Fruit fly (Drosophila melanogaster) whole organism, embryonic: ENCODE measurements around the gene Cyp4ac1.

Experiments
- Abd-B ChIP-seq: fragments of 200-800 bp; sonication (Bioruptor generic); optimal IDR thresholded peaks from 2 replicates; lab custom pipeline; 2018; ENCODE audit warnings: missing biosample characterization, mild to moderate bottlenecking, missing genetic modification characterization, moderate library complexity
- Antp ChIP-seq: fragments of 200-800 bp; sonication (Bioruptor generic); optimal IDR thresholded peaks from 3 replicates; lab custom pipeline; 2016; ENCODE audit warnings: missing biosample characterization, missing genetic modification characterization
- Asciz ChIP-seq: fragments of 200-800 bp; sonication (Bioruptor generic); optimal IDR thresholded peaks from 2 replicates; lab custom pipeline; 2017; ENCODE audit warnings: missing biosample characterization, mild to moderate bottlenecking, missing genetic modification characterization, missing genetic modification reagents
- B-H1 ChIP-seq: fragments of 200-800 bp; sonication (Bioruptor generic); IDR thresholded peaks from 3 replicates; pipeline ENCODE4 v1.3.6; 2022; ENCODE audit warnings: missing biosample characterization, missing genetic modification characterization
- Bdp1 ChIP-seq: fragments of 200-800 bp; sonication (Bioruptor generic); optimal IDR thresholded peaks from 3 replicates; lab custom pipeline; 2016; ENCODE audit warnings: missing biosample characterization, missing genetic modification characterization
- Blimp-1 ChIP-seq: fragments of 200-800 bp; sonication (Bioruptor generic); optimal IDR thresholded peaks from 3 replicates; lab custom pipeline; 2018; ENCODE audit warnings: missing biosample characterization, missing genetic modification characterization, mild to moderate bottlenecking, moderate library complexity, missing genetic modification reagents
- C15 ChIP-seq: fragments of 200-800 bp; sonication (Bioruptor generic); IDR thresholded peaks from 3 replicates; pipeline ENCODE4 v1.3.6; 2022; ENCODE audit warnings: missing biosample characterization, missing genetic modification characterization
- CG10979 ChIP-seq: fragments of 200-800 bp; sonication (Bioruptor generic); optimal IDR thresholded peaks from 2 replicates; lab custom pipeline; 2018; ENCODE audit warnings: missing biosample characterization, mild to moderate bottlenecking, missing genetic modification characterization, moderate library complexity
- CG12219 ChIP-seq: fragments of 200-800 bp; sonication (Bioruptor generic); optimal IDR thresholded peaks from 3 replicates; lab custom pipeline; 2018; ENCODE audit warnings: missing biosample characterization, mild to moderate bottlenecking, missing genetic modification characterization
- CG1233 ChIP-seq: fragments of 200-800 bp; sonication (Bioruptor generic); optimal IDR thresholded peaks from 4 replicates; lab custom pipeline; 2018; ENCODE audit warnings: missing biosample characterization, mild to moderate bottlenecking, missing genetic modification characterization
- CG12744 ChIP-seq: fragments of 200-800 bp; sonication (Bioruptor generic); optimal IDR thresholded peaks from 2 replicates; lab custom pipeline; 2016; ENCODE audit warnings: missing biosample characterization, missing genetic modification characterization
- CG14667 ChIP-seq: fragments of 200-800 bp; sonication (Bioruptor generic); IDR thresholded peaks from 2 replicates; pipeline ENCODE4 v1.3.6; 2022; ENCODE audit warnings: missing biosample characterization, missing genetic modification characterization
- CG15269 ChIP-seq: fragments of 200-800 bp; sonication (Bioruptor generic); optimal IDR thresholded peaks from 2 replicates; lab custom pipeline; 2018; ENCODE audit warnings: missing biosample characterization, mild to moderate bottlenecking, missing genetic modification characterization, moderate library complexity
- CG17912 ChIP-seq: fragments of 200-800 bp; sonication (Bioruptor generic); optimal IDR thresholded peaks from 2 replicates; lab custom pipeline; 2018; ENCODE audit warnings: missing biosample characterization, mild to moderate bottlenecking, missing genetic modification characterization
- CG2875 ChIP-seq: fragments of 200-800 bp; sonication (Bioruptor generic); optimal IDR thresholded peaks from 2 replicates; lab custom pipeline; 2017; ENCODE audit warnings: missing biosample characterization, mild to moderate bottlenecking, missing genetic modification characterization, missing genetic modification reagents
- CG30431 ChIP-seq: fragments of 200-800 bp; sonication (Bioruptor generic); optimal IDR thresholded peaks from 2 replicates; lab custom pipeline; 2017; ENCODE audit warnings: missing biosample characterization, missing genetic modification characterization
- CG3065 ChIP-seq: fragments of 200-800 bp; sonication (Bioruptor generic); optimal IDR thresholded peaks from 2 replicates; lab custom pipeline; 2016; ENCODE audit warnings: missing biosample characterization, missing genetic modification characterization
- CG3163 ChIP-seq: fragments of 200-800 bp; sonication (Bioruptor generic); optimal IDR thresholded peaks from 3 replicates; lab custom pipeline; 2016; ENCODE audit warnings: missing biosample characterization, missing genetic modification characterization
- CG4707 ChIP-seq: fragments of 200-800 bp; sonication (Bioruptor generic); optimal IDR thresholded peaks from 2 replicates; lab custom pipeline; 2018; ENCODE audit warnings: missing biosample characterization, mild to moderate bottlenecking, missing genetic modification characterization, moderate library complexity
- CG6654 ChIP-seq: fragments of 200-800 bp; sonication (Bioruptor generic); optimal IDR thresholded peaks from 2 replicates; lab custom pipeline; 2017; ENCODE audit warnings: missing biosample characterization, mild to moderate bottlenecking, missing genetic modification characterization
- CG7556 ChIP-seq: fragments of 200-800 bp; sonication (Bioruptor generic); optimal IDR thresholded peaks from 2 replicates; lab custom pipeline; 2017; ENCODE audit warnings: missing biosample characterization, mild to moderate bottlenecking, missing genetic modification characterization
- CG8944 ChIP-seq: fragments of 200-800 bp; sonication (Bioruptor generic); optimal IDR thresholded peaks from 3 replicates; lab custom pipeline; 2016; ENCODE audit warnings: missing biosample characterization, missing genetic modification characterization
- CG9797 ChIP-seq: fragments of 200-800 bp; sonication (Bioruptor generic); optimal IDR thresholded peaks from 3 replicates; lab custom pipeline; 2018; ENCODE audit warnings: missing biosample characterization, mild to moderate bottlenecking, missing genetic modification characterization
- Deaf1 ChIP-seq: fragments of 200-800 bp; optimal IDR thresholded peaks from 3 replicates; lab custom pipeline; 2019; ENCODE audit warnings: missing biosample characterization, mild to moderate bottlenecking, missing genetic modification characterization, moderate library complexity
- Hsf ChIP-seq: fragments of 200-800 bp; sonication (Bioruptor generic); optimal IDR thresholded peaks from 3 replicates; lab custom pipeline; 2016; ENCODE audit warnings: missing biosample characterization, missing genetic modification characterization
- Jarid2 ChIP-seq: fragments of 200-800 bp; sonication (Bioruptor generic); optimal IDR thresholded peaks from 3 replicates; lab custom pipeline; 2017; ENCODE audit warnings: mild to moderate bottlenecking, missing biosample characterization, missing genetic modification reagents, missing genetic modification characterization
- Kr ChIP-seq: fragments of 200-800 bp; sonication (Bioruptor generic); optimal IDR thresholded peaks from 2 replicates; lab custom pipeline; 2017; ENCODE audit warnings: missing biosample characterization, mild to moderate bottlenecking, missing genetic modification characterization
- Scr ChIP-seq: fragments of 200-800 bp; sonication (Bioruptor generic); IDR thresholded peaks from 2 replicates; pipeline ENCODE4 v1.3.6; 2022; ENCODE audit warnings: missing biosample characterization, missing genetic modification characterization; ENCODE audit not compliant: partially characterized antibody
- Sox100B ChIP-seq: fragments of 200-800 bp; sonication (Bioruptor generic); optimal IDR thresholded peaks from 3 replicates; lab custom pipeline; 2018; ENCODE audit warnings: missing biosample characterization, mild to moderate bottlenecking, missing genetic modification characterization
- al ChIP-seq: fragments of 200-800 bp; sonication (Bioruptor generic); IDR thresholded peaks from 2 replicates; pipeline ENCODE4 v1.3.6; 2022; ENCODE audit warnings: missing biosample characterization, missing genetic modification characterization
- bcd ChIP-seq: fragments of 200-800 bp; sonication (Bioruptor generic); optimal IDR thresholded peaks from 2 replicates; lab custom pipeline; 2017; ENCODE audit warnings: missing biosample characterization, mild to moderate bottlenecking, missing genetic modification characterization
- bigmax ChIP-seq: fragments of 200-800 bp; sonication (Bioruptor generic); optimal IDR thresholded peaks from 2 replicates; lab custom pipeline; 2018; ENCODE audit warnings: missing biosample characterization, mild to moderate bottlenecking, missing genetic modification characterization
- bowl ChIP-seq: fragments of 200-800 bp; sonication (Bioruptor generic); IDR thresholded peaks from 2 replicates; pipeline ENCODE4 v1.3.6; 2022; ENCODE audit warnings: missing biosample characterization, missing genetic modification characterization
- cg ChIP-seq: fragments of 200-800 bp; sonication (Bioruptor generic); optimal IDR thresholded peaks from 3 replicates; lab custom pipeline; 2019; ENCODE audit warnings: missing biosample characterization, mild to moderate bottlenecking, missing genetic modification characterization, moderate library complexity
- chinmo ChIP-seq: fragments of 200-800 bp; sonication (Bioruptor generic); IDR thresholded peaks from 4 replicates; pipeline ENCODE4 v1.3.6; 2022; ENCODE audit warnings: missing biosample characterization, missing genetic modification characterization; ENCODE audit not compliant: partially characterized antibody
- corto ChIP-seq: fragments of 200-800 bp; sonication (Bioruptor generic); optimal IDR thresholded peaks from 2 replicates; lab custom pipeline; 2016; ENCODE audit warnings: missing biosample characterization, mild to moderate bottlenecking, missing genetic modification characterization, moderate library complexity
- dati ChIP-seq: fragments of 200-800 bp; sonication (Bioruptor generic); IDR thresholded peaks from 2 replicates; pipeline ENCODE4 v1.3.6; 2022; ENCODE audit warnings: missing biosample characterization, missing genetic modification characterization
- dysf ChIP-seq: fragments of 200-800 bp; sonication (Bioruptor generic); IDR thresholded peaks from 3 replicates; pipeline ENCODE4 v1.3.6; 2022; ENCODE audit warnings: missing biosample characterization, missing genetic modification characterization
- emc ChIP-seq: fragments of 200-800 bp; sonication (Bioruptor generic); optimal IDR thresholded peaks from 2 replicates; lab custom pipeline; 2016; ENCODE audit warnings: missing biosample characterization, missing genetic modification characterization
- gt ChIP-seq: fragments of 200-800 bp; sonication (Bioruptor generic); IDR thresholded peaks from 2 replicates; pipeline ENCODE4 v1.3.6; 2022; ENCODE audit warnings: missing biosample characterization, missing genetic modification characterization
- hbn ChIP-seq: fragments of 200-800 bp; sonication (Bioruptor generic); IDR thresholded peaks from 2 replicates; pipeline ENCODE4 v1.3.6; 2022; ENCODE audit warnings: missing biosample characterization, missing genetic modification characterization; ENCODE audit not compliant: partially characterized antibody
- jing ChIP-seq: fragments of 200-800 bp; sonication (Bioruptor generic); optimal IDR thresholded peaks from 2 replicates; lab custom pipeline; 2018; ENCODE audit warnings: missing biosample characterization, mild to moderate bottlenecking, missing genetic modification characterization
- luna ChIP-seq: fragments of 200-800 bp; sonication (Bioruptor generic); optimal IDR thresholded peaks from 2 replicates; lab custom pipeline; 2016; ENCODE audit warnings: missing biosample characterization, missing genetic modification characterization
- nmo ChIP-seq: fragments of 200-800 bp; sonication (Bioruptor generic); optimal IDR thresholded peaks from 2 replicates; lab custom pipeline; 2018; ENCODE audit warnings: missing biosample characterization, mild to moderate bottlenecking, missing genetic modification characterization, moderate library complexity
- nom ChIP-seq: fragments of 200-800 bp; sonication (Bioruptor generic); optimal IDR thresholded peaks from 2 replicates; lab custom pipeline; 2017; ENCODE audit warnings: missing biosample characterization, missing genetic modification characterization, mild to moderate bottlenecking, moderate library complexity, missing genetic modification reagents
- otp ChIP-seq: fragments of 200-800 bp; sonication (Bioruptor generic); IDR thresholded peaks from 3 replicates; pipeline ENCODE4, ENCODE4 v1.3.6; 2022; ENCODE audit warnings: missing biosample characterization, missing genetic modification characterization
- psq ChIP-seq: fragments of 200-800 bp; sonication (Bioruptor generic); optimal IDR thresholded peaks from 2 replicates; lab custom pipeline; 2017; ENCODE audit warnings: missing biosample characterization, missing genetic modification characterization
- stc ChIP-seq: fragments of 200-800 bp; sonication (Bioruptor generic); IDR thresholded peaks from 2 replicates; pipeline ENCODE4 v1.3.6; 2022; ENCODE audit warnings: missing biosample characterization, missing genetic modification characterization
- usp ChIP-seq: fragments of >200 bp; optimal IDR thresholded peaks from 2 replicates; lab custom pipeline; 2017; ENCODE audit warnings: missing biosample characterization, missing genetic modification characterization
- wor ChIP-seq: fragments of 200-800 bp; sonication (Bioruptor generic); IDR thresholded peaks from 2 replicates; pipeline ENCODE4 v1.3.6; 2022; ENCODE audit warnings: missing biosample characterization, missing genetic modification characterization

Cyp4ac1 gene

dm6 chr2L:5261223-5261984 lies 2.4 kb upstream of the Cyp4ac1 start (continued):
- TF ChIP-seq luna (GFP tag; lab: Kevin White, UChicago) (no peak), al (GFP tag; lab: Robert Waterston, UW) (no peak), corto (peak; percentile 74), nom (GFP tag; lab: Kevin White, UChicago) (peak; percentile 90), gt (GFP tag; lab: Robert Waterston, UW) (no peak), CG1233 (GFP tag; lab: Kevin White, UChicago) (no peak), cg (GFP tag; lab: Kevin White, UChicago) (no peak), CG4707 (peak; percentile 39), Abd-B (GFP tag; lab: Kevin White, UChicago) (no peak), dati (no peak), CG17912 (GFP tag; lab: Kevin White, UChicago) (no peak), Asciz (no peak), Jarid2 (GFP tag; lab: Kevin White, UChicago) (no peak), B-H1 (GFP tag; lab: Robert Waterston, UW) (no peak), Hsf (peak; percentile 31), CG12219 (GFP tag; lab: Kevin White, UChicago) (peak; percentile 49), CG2875 (peak; percentile 30), CG9797 (GFP tag; lab: Kevin White, UChicago) (no peak), otp (GFP tag; lab: Robert Waterston, UW) (peak; percentile 60; the same call in 1 of the 3 replicates), jing (GFP tag; lab: Kevin White, UChicago) (no peak), Antp (GFP tag; lab: Kevin White, UChicago) (peak; percentile 16), CG8944 (no peak), CG30431 (GFP tag; lab: Kevin White, UChicago) (peak; percentile 23), CG6654 (GFP tag; lab: Kevin White, UChicago) (no peak), chinmo (0 out of 4 replicates have a peak, but pooled peaks have one; percentile 23), bcd (GFP tag; lab: Kevin White, UChicago) (no peak), hbn (GFP tag; lab: Robert Waterston, UW) (no peak), C15 (no peak), Sox100B (no peak), Deaf1 (no peak), bigmax (GFP tag; lab: Kevin White, UChicago) (no peak), emc (no peak), wor (no peak), CG3065 (no peak), Blimp-1 (GFP tag; lab: Kevin White, UChicago) (peak; percentile 59), psq (GFP tag; lab: Kevin White, UChicago) (no peak), CG10979 (peak; percentile 44), usp (GFP tag; lab: Kevin White, UChicago) (no peak), CG15269 (tag; lab: Kevin White, UChicago) (peak; percentile 2), CG3163 (GFP tag; lab: Kevin White, UChicago) (no peak), dysf (GFP tag; lab: Robert Waterston, UW) (no peak), Bdp1 (GFP tag; lab: Kevin White, UChicago) (no peak), CG14667 (GFP tag; lab: Robert Waterston, UW) (0 out of 2 replicates have a peak, but pooled peaks have one; percentile 25), Kr (no peak), stc (no peak), bowl (GFP tag; lab: Robert Waterston, UW) (no peak), Scr (GFP tag; lab: Robert Waterston, UW) (no peak), nmo (peak; percentile 30), CG12744 (no peak), CG7556 (GFP tag; lab: Kevin White, UChicago) (no peak)
